Fruit fly (Drosophila melanogaster): ENCODE results near the gene CG42592.

Gene CG42592

dm6 chr3R:29786016-29786996, 49.8 kb downstream of the CG42592 start:
- TF ChIP-seq CG1620 (GFP tag; optimal IDR thresholded peaks at IDR 0.05) (no peak), CG33017 (tag; optimal IDR thresholded peaks at IDR 0.05) (no peak), CG7101 (tag; optimal IDR thresholded peaks at IDR 0.05) (no peak), CG5204 (GFP tag; optimal IDR thresholded peaks at IDR 0.05) (no peak), CG14711 (tag; optimal IDR thresholded peaks at IDR 0.05) (peak; percentile 37), tj (GFP tag; optimal IDR thresholded peaks at IDR 0.05) (peak; percentile 84), Crg-1 (GFP tag; optimal IDR thresholded peaks at IDR 0.05) (no peak), cic (GFP tag; optimal IDR thresholded peaks at IDR 0.05) (no peak), pad (GFP tag; optimal IDR thresholded peaks at IDR 0.05) (no peak), toe (GFP tag; optimal IDR thresholded peaks at IDR 0.05) (no peak), ovo (GFP tag; optimal IDR thresholded peaks at IDR 0.05) (no peak), kay (GFP tag; ENCODE audit: borderline replicate concordance) (peak; percentile 87)

Data from whole organism, adult.